Fruit fly (Drosophila melanogaster) S2 (cell line): Measurements from ENCODE around the gene CG32507.

ENCODE experiments used
- CG8478 ChIP-seq: fragments of >200 bp; optimal IDR thresholded peaks from 2 replicates; lab custom pipeline; 2018
- CTCF ChIP-seq, 2 experiments: fragments of >200 bp; optimal IDR thresholded peaks; 2 replicates each; lab custom pipeline; 2018

The CG32507 gene

dm6 chrX:20781120-20781519 lies at the start of gene CG32507:
CG32507 (minus strand) TSS chrX:20781220.
- no peak for TF ChIP-seq CTCF (optimal IDR thresholded peaks at IDR 0.05; lab: Kevin White, UChicago)
- no peak for TF ChIP-seq CG8478 (lab: Kevin White, UChicago)

- TF ChIP-seq CG8478 (lab: Kevin White, UChicago) = no peak
These were observed 45.1 kb upstream of the CG32507 start for dm6 chrX:20826147-20826546.

dm6 chrX:20821846-20822245 lies 40.8 kb upstream of the CG32507 start, which contains the start of gene CG15450:
CG15450 (plus strand) TSS chrX:20822146.
- TF ChIP-seq CG8478 (lab: Kevin White, UChicago) (no peak), CTCF (optimal IDR thresholded peaks at IDR 0.05; lab: Kevin White, UChicago) (no peak)

dm6 chrX:20797488-20797887 lies 16.5 kb upstream of the CG32507 start:
- TF ChIP-seq CG8478 (lab: Kevin White, UChicago) (no peak), CTCF (optimal IDR thresholded peaks at IDR 0.05; lab: Kevin White, UChicago) (no peak)

dm6 chrX:20776281-20776680 lies 4.7 kb downstream of the CG32507 start:
- TF ChIP-seq CG8478 (lab: Kevin White, UChicago) (no peak), CTCF (optimal IDR thresholded peaks at IDR 0.05; lab: Kevin White, UChicago) (no peak)

- peak; percentile 99 for TF ChIP-seq CTCF (optimal IDR thresholded peaks at IDR 0.05; lab: Kevin White, UChicago)
- no peak for TF ChIP-seq CG8478 (lab: Kevin White, UChicago)
These were observed 20.6 kb downstream of the CG32507 start for dm6 chrX:20760444-20760843.

- TF ChIP-seq CG8478 (lab: Kevin White, UChicago) = no peak
- no peak for TF ChIP-seq CTCF (optimal IDR thresholded peaks at IDR 0.05; lab: Kevin White, UChicago)
These were observed 24.1 kb downstream of the CG32507 start for dm6 chrX:20756938-20757337.

- TF ChIP-seq CG8478 (lab: Kevin White, UChicago) (no peak), CTCF (optimal IDR thresholded peaks at IDR 0.05; lab: Kevin White, UChicago) (no peak)
These were observed 24.6 kb downstream of the CG32507 start for dm6 chrX:20756447-20756846.

- no peak for TF ChIP-seq CG8478 (lab: Kevin White, UChicago)
These were observed 27.9 kb downstream of the CG32507 start for dm6 chrX:20753124-20753523.

- TF ChIP-seq CTCF (optimal IDR thresholded peaks at IDR 0.05; lab: Kevin White, UChicago) (no peak), CG8478 (lab: Kevin White, UChicago) (no peak)
These were observed 35.2 kb downstream of the CG32507 start, which contains the start of gene CG15452 for dm6 chrX:20745865-20746264. CG15452 (minus strand) TSS chrX:20745965.

- TF ChIP-seq CG8478 (lab: Kevin White, UChicago) = no peak
These were observed 41.4 kb downstream of the CG32507 start for dm6 chrX:20739581-20739980.

- no peak for TF ChIP-seq CTCF (optimal IDR thresholded peaks at IDR 0.05; lab: Kevin White, UChicago)
- TF ChIP-seq CG8478 (lab: Kevin White, UChicago) = no peak
These were observed 45.0 kb downstream of the CG32507 start, which contains the start of gene CG1324 for dm6 chrX:20735910-20736483. CG1324 (minus strand) TSS chrX:20735960.

- TF ChIP-seq CG8478 (lab: Kevin White, UChicago) (no peak), CTCF (optimal IDR thresholded peaks at IDR 0.05; lab: Kevin White, UChicago) (no peak)
These were observed 49.5 kb downstream of the CG32507 start for dm6 chrX:20731492-20731891.
